Worm (Caenorhabditis elegans) whole organism, late embryonic: ENCODE data around the gene tsfm-1.

ENCODE experiments used
- K09A11.1 ChIP-seq: sonication (generic microtip); optimal IDR thresholded peaks from 2 replicates; lab custom pipeline; 2017; ENCODE audit warnings: antibody characterized with exemption, mild to moderate bottlenecking, missing genetic modification characterization, missing compliant biosample characterization; ENCODE audit not compliant: insufficient read depth
- T23F11.4 ChIP-seq: fragments of 200-800 bp; sonication (Bioruptor generic); optimal IDR thresholded peaks from 2 replicates; lab custom pipeline; 2018; ENCODE audit warnings: mild to moderate bottlenecking, missing genetic modification characterization, missing compliant biosample characterization
- Y22D7AL.16 ChIP-seq: sonication (generic microtip); optimal IDR thresholded peaks from 2 replicates; lab custom pipeline; 2016; ENCODE audit warnings: missing genetic modification characterization, missing compliant biosample characterization
- ahr-1 ChIP-seq: sonication (generic microtip); optimal IDR thresholded peaks from 2 replicates; lab custom pipeline; 2016; ENCODE audit warnings: missing genetic modification characterization, missing compliant biosample characterization
- ama-1 ChIP-seq: fragments of 150-350 bp; optimal IDR thresholded peaks from 2 replicates; lab custom pipeline; 2014
- ceh-14 ChIP-seq: sonication (generic microtip); optimal IDR thresholded peaks from 2 replicates; lab custom pipeline; 2016; ENCODE audit warnings: missing genotype, missing genetic modification characterization, missing compliant biosample characterization
- ceh-2 ChIP-seq: sonication (generic microtip); optimal IDR thresholded peaks from 2 replicates; lab custom pipeline; 2016; ENCODE audit warnings: missing genotype, missing genetic modification characterization, missing compliant biosample characterization
- ceh-24 ChIP-seq: sonication (generic microtip); optimal IDR thresholded peaks from 2 replicates; lab custom pipeline; 2016; ENCODE audit warnings: mild to moderate bottlenecking, missing genetic modification characterization, missing compliant biosample characterization
- ceh-30 ChIP-seq: fragments of 150-350 bp; optimal IDR thresholded peaks from 2 replicates; lab custom pipeline; 2014; ENCODE audit warnings: missing biosample characterization, missing genetic modification characterization
- ceh-31 ChIP-seq: sonication (generic microtip); optimal IDR thresholded peaks from 2 replicates; lab custom pipeline; 2016; ENCODE audit warnings: missing genetic modification characterization, missing compliant biosample characterization
- ceh-48 ChIP-seq: sonication (generic microtip); optimal IDR thresholded peaks from 2 replicates; lab custom pipeline; 2016; ENCODE audit warnings: missing genetic modification characterization, inconsistent platforms, missing compliant biosample characterization
- ceh-9 ChIP-seq: sonication (generic microtip); optimal IDR thresholded peaks from 2 replicates; lab custom pipeline; 2016; ENCODE audit warnings: mild to moderate bottlenecking, missing genetic modification characterization, inconsistent platforms, missing compliant biosample characterization
- dve-1 ChIP-seq: sonication (generic microtip); optimal IDR thresholded peaks from 2 replicates; lab custom pipeline; 2017; ENCODE audit warnings: antibody characterized with exemption, mild to moderate bottlenecking, missing genetic modification characterization, missing compliant biosample characterization
- elt-2 ChIP-seq: sonication (generic microtip); optimal IDR thresholded peaks from 2 replicates; lab custom pipeline; 2016; ENCODE audit warnings: missing genetic modification reagents, missing genetic modification characterization, missing compliant biosample characterization
- elt-4 ChIP-seq: sonication (generic microtip); optimal IDR thresholded peaks from 2 replicates; lab custom pipeline; 2016; ENCODE audit warnings: missing genetic modification characterization, missing compliant biosample characterization
- fkh-10 ChIP-seq: fragments of 150-350 bp; optimal IDR thresholded peaks from 2 replicates; lab custom pipeline; 2014; ENCODE audit warnings: missing biosample characterization, missing genetic modification reagents, missing genetic modification characterization
- gmeb-2 ChIP-seq: sonication (generic microtip); optimal IDR thresholded peaks from 2 replicates; lab custom pipeline; 2016; ENCODE audit warnings: missing genetic modification characterization, inconsistent platforms, missing compliant biosample characterization
- hlh-15 ChIP-seq: sonication (generic microtip); optimal IDR thresholded peaks from 2 replicates; lab custom pipeline; 2016; ENCODE audit warnings: missing genetic modification characterization, missing compliant biosample characterization
- hlh-30 ChIP-seq: sonication (generic microtip); optimal IDR thresholded peaks from 2 replicates; lab custom pipeline; 2017; ENCODE audit warnings: antibody characterized with exemption, missing genetic modification characterization, missing compliant biosample characterization; ENCODE audit not compliant: insufficient read depth
- hlh-6 ChIP-seq: sonication (generic microtip); optimal IDR thresholded peaks from 2 replicates; lab custom pipeline; 2016; ENCODE audit warnings: missing genotype, missing genetic modification characterization, missing compliant biosample characterization
- lim-6 ChIP-seq: sonication (generic microtip); optimal IDR thresholded peaks from 2 replicates; lab custom pipeline; 2016; ENCODE audit warnings: missing genetic modification characterization, missing compliant biosample characterization
- lin-11 ChIP-seq: fragments of 200-800 bp; sonication (Bioruptor generic); optimal IDR thresholded peaks from 2 replicates; lab custom pipeline; 2018; ENCODE audit warnings: mild to moderate bottlenecking, missing genetic modification characterization, missing compliant biosample characterization
- mec-3 ChIP-seq: sonication (generic microtip); optimal IDR thresholded peaks from 2 replicates; lab custom pipeline; 2016; ENCODE audit warnings: borderline replicate concordance, missing genetic modification characterization, missing compliant biosample characterization
- nhr-11 ChIP-seq: fragments of 150-350 bp; optimal IDR thresholded peaks from 2 replicates; lab custom pipeline; 2014; ENCODE audit warnings: missing biosample characterization, missing genetic modification characterization
- odd-2 ChIP-seq: sonication (generic microtip); optimal IDR thresholded peaks from 2 replicates; lab custom pipeline; 2017; ENCODE audit warnings: antibody characterized with exemption, mild to moderate bottlenecking, missing genetic modification characterization, missing compliant biosample characterization
- pag-3 ChIP-seq: sonication (generic microtip); optimal IDR thresholded peaks from 2 replicates; lab custom pipeline; 2016; ENCODE audit warnings: missing compliant biosample characterization, missing genetic modification characterization, borderline replicate concordance
- pat-9 ChIP-seq: fragments of 200-800 bp; sonication (Bioruptor generic); optimal IDR thresholded peaks from 2 replicates; lab custom pipeline; 2018; ENCODE audit warnings: mild to moderate bottlenecking, missing genetic modification characterization, moderate library complexity, missing compliant biosample characterization
- pax-1 ChIP-seq: fragments of 150-350 bp; optimal IDR thresholded peaks from 2 replicates; lab custom pipeline; 2014; ENCODE audit warnings: missing biosample characterization, missing genetic modification characterization
- pha-4 ChIP-seq: fragments of 150-350 bp; optimal IDR thresholded peaks from 2 replicates; lab custom pipeline; 2018; ENCODE audit warnings: missing biosample characterization, missing genetic modification reagents, missing genetic modification characterization
- pqm-1 ChIP-seq: sonication (generic microtip); optimal IDR thresholded peaks from 2 replicates; lab custom pipeline; 2016; ENCODE audit warnings: missing genetic modification characterization, missing compliant biosample characterization
- rnt-1 ChIP-seq: sonication (generic microtip); optimal IDR thresholded peaks from 2 replicates; lab custom pipeline; 2016; ENCODE audit warnings: missing genetic modification characterization, missing compliant biosample characterization
- sdc-2 ChIP-seq: sonication (generic microtip); optimal IDR thresholded peaks from 2 replicates; lab custom pipeline; 2016; ENCODE audit warnings: missing genotype, missing genetic modification characterization, missing compliant biosample characterization
- sox-4 ChIP-seq: sonication (generic microtip); optimal IDR thresholded peaks from 2 replicates; lab custom pipeline; 2017; ENCODE audit warnings: mild to moderate bottlenecking, missing genetic modification characterization, inconsistent platforms, missing compliant biosample characterization
- tbx-2 ChIP-seq: sonication (generic microtip); optimal IDR thresholded peaks from 2 replicates; lab custom pipeline; 2016; ENCODE audit warnings: missing genetic modification characterization, missing compliant biosample characterization
- tbx-7 ChIP-seq: sonication (generic microtip); optimal IDR thresholded peaks from 2 replicates; lab custom pipeline; 2016; ENCODE audit warnings: missing genotype, missing genetic modification characterization, missing compliant biosample characterization
- unc-42 ChIP-seq: sonication (generic microtip); optimal IDR thresholded peaks from 2 replicates; lab custom pipeline; 2016; ENCODE audit warnings: missing genotype, missing genetic modification characterization, missing compliant biosample characterization
- unc-86 ChIP-seq: sonication (generic microtip); optimal IDR thresholded peaks from 2 replicates; lab custom pipeline; 2016; ENCODE audit warnings: missing genetic modification characterization, missing compliant biosample characterization
- zip-5 ChIP-seq: sonication (generic microtip); optimal IDR thresholded peaks from 2 replicates; lab custom pipeline; 2016; ENCODE audit warnings: missing genetic modification characterization, missing compliant biosample characterization

tsfm-1 gene

ce11 chrV:12263723-12264122 is 7.6 kb downstream of the tsfm-1 start, which contains the start of gene ssp-35:
TSS of gene ssp-35 (minus strand) at chrV:12263823.
- TF ChIP-seq ceh-9 (tag; lab: Kevin White, UChicago) (no peak), ceh-14 (tag; lab: Kevin White, UChicago) (no peak), hlh-6 (no peak), rnt-1 (no peak), ceh-31 (tag; lab: Kevin White, UChicago) (no peak), nhr-11 (no peak), K09A11.1 (no peak)

ce11 chrV:12261377-12261776 is 10.0 kb downstream of the tsfm-1 start, which contains the start of gene tbb-6:
TSS of gene tbb-6 (plus strand) at chrV:12261531.
- no peak for TF ChIP-seq nhr-11

- no peak for TF ChIP-seq T23F11.4 (GFP tag; lab: Kevin White, UChicago)
- no peak for TF ChIP-seq ceh-24
- TF ChIP-seq ama-1, result no peak
- no peak for TF ChIP-seq sdc-2
- TF ChIP-seq elt-2 (tag; lab: Kevin White, UChicago), result no peak
- no peak for TF ChIP-seq hlh-15 (tag; lab: Kevin White, UChicago)
- no peak for TF ChIP-seq unc-42
- no peak for TF ChIP-seq zip-5 (tag; lab: Kevin White, UChicago)
- no peak for TF ChIP-seq pag-3 (tag; lab: Kevin White, UChicago)
- TF ChIP-seq sox-4 (tag; lab: Kevin White, UChicago), result no peak
- TF ChIP-seq ceh-2, result no peak
- no peak for TF ChIP-seq dve-1 (tag; lab: Kevin White, UChicago)
- no peak for TF ChIP-seq gmeb-2
- no peak for TF ChIP-seq lim-6 (tag; lab: Kevin White, UChicago)
- TF ChIP-seq mec-3 (tag; lab: Kevin White, UChicago), result no peak
- TF ChIP-seq pat-9, result no peak
- TF ChIP-seq pax-1 (tag; lab: Kevin White, UChicago), result no peak
- TF ChIP-seq fkh-10 (GFP tag; lab: Kevin White, UChicago), result no peak
- no peak for TF ChIP-seq ceh-31 (tag; lab: Kevin White, UChicago)
- TF ChIP-seq lin-11 (tag; lab: Kevin White, UChicago), result no peak
Measured at ce11 chrV:12258922-12259321, 12.4 kb downstream of the tsfm-1 start, which contains the start of gene ugt-56. TSS of gene ugt-56 (plus strand) at chrV:12258982.

- no peak for TF ChIP-seq lin-11 (tag; lab: Kevin White, UChicago)
- no peak for TF ChIP-seq tbx-7
- TF ChIP-seq pha-4 (tag; lab: Kevin White, UChicago), result no peak
- TF ChIP-seq ceh-48 (tag; lab: Kevin White, UChicago), result no peak
- TF ChIP-seq pqm-1 (tag; lab: Kevin White, UChicago), result no peak
- TF ChIP-seq K09A11.1, result no peak
- no peak for TF ChIP-seq ahr-1 (tag; lab: Kevin White, UChicago)
- TF ChIP-seq elt-4 (tag; lab: Kevin White, UChicago), result no peak
- TF ChIP-seq hlh-15 (tag; lab: Kevin White, UChicago), result no peak
- TF ChIP-seq unc-86 (tag; lab: Kevin White, UChicago), result no peak
- no peak for TF ChIP-seq tbx-2
- no peak for TF ChIP-seq Y22D7AL.16 (tag; lab: Kevin White, UChicago)
- no peak for TF ChIP-seq ceh-31 (tag; lab: Kevin White, UChicago)
- no peak for TF ChIP-seq ceh-30 (tag; lab: Kevin White, UChicago)
- no peak for TF ChIP-seq T23F11.4 (GFP tag; lab: Kevin White, UChicago)
- TF ChIP-seq hlh-30 (tag; lab: Kevin White, UChicago), result no peak
- TF ChIP-seq odd-2 (tag; lab: Kevin White, UChicago), result no peak
- no peak for TF ChIP-seq ceh-9 (tag; lab: Kevin White, UChicago)
Measured at ce11 chrV:12256398-12256797, 15.0 kb downstream of the tsfm-1 start, which contains the start of gene ugt-55. TSS of gene ugt-55 (plus strand) at chrV:12256698.
